Worm (Caenorhabditis elegans) whole organism, L2 larva: ENCODE results near the gene esyt-2.

Experiments
- C34F6.9 ChIP-seq: fragments of 150-350 bp; optimal IDR thresholded peaks from 2 replicates; lab custom pipeline; 2014; ENCODE audit warnings: missing biosample characterization, missing genetic modification characterization
- F13H6.1 ChIP-seq: sonication (generic microtip); optimal IDR thresholded peaks from 2 replicates; lab custom pipeline; 2016; ENCODE audit warnings: missing genetic modification characterization, missing compliant biosample characterization
- R02D3.7 ChIP-seq: fragments of 150-350 bp; optimal IDR thresholded peaks from 2 replicates; lab custom pipeline; 2014; ENCODE audit warnings: missing biosample characterization, missing genetic modification characterization
- Y55F3AM.14 ChIP-seq: fragments of 200-800 bp; sonication (Bioruptor generic); optimal IDR thresholded peaks from 2 replicates; lab custom pipeline; 2018; ENCODE audit warnings: mild to moderate bottlenecking, missing genetic modification characterization, missing compliant biosample characterization
- ZK546.5 ChIP-seq: sonication (generic microtip); optimal IDR thresholded peaks from 2 replicates; lab custom pipeline; 2017; ENCODE audit warnings: missing biosample characterization, missing genetic modification characterization
- alr-1 ChIP-seq: fragments of 150-350 bp; optimal IDR thresholded peaks from 2 replicates; lab custom pipeline; 2014; ENCODE audit warnings: missing biosample characterization, missing genetic modification characterization
- aly-2 ChIP-seq: fragments of 150-350 bp; optimal IDR thresholded peaks from 2 replicates; lab custom pipeline; 2014; ENCODE audit warnings: missing biosample characterization, missing genetic modification characterization
- ama-1 ChIP-seq: fragments of 150-350 bp; optimal IDR thresholded peaks from 2 replicates; lab custom pipeline; 2018; ENCODE audit warnings: inconsistent platforms
- blmp-1 ChIP-seq: sonication (generic microtip); optimal IDR thresholded peaks from 2 replicates; lab custom pipeline; 2017; ENCODE audit warnings: missing genetic modification characterization, mild to moderate bottlenecking, missing compliant biosample characterization, antibody characterized with exemption, moderate library complexity; ENCODE audit not compliant: insufficient read depth
- ceh-16 ChIP-seq: fragments of 150-350 bp; optimal IDR thresholded peaks from 2 replicates; lab custom pipeline; 2014; ENCODE audit warnings: missing biosample characterization, missing genetic modification characterization
- ceh-82 ChIP-seq: fragments of 150-350 bp; optimal IDR thresholded peaks from 2 replicates; lab custom pipeline; 2014; ENCODE audit warnings: missing biosample characterization, missing genetic modification characterization
- crh-2 ChIP-seq: sonication (generic microtip); optimal IDR thresholded peaks from 2 replicates; lab custom pipeline; 2017; ENCODE audit warnings: missing biosample characterization, missing genetic modification characterization
- dmd-4 ChIP-seq: sonication (generic microtip); optimal IDR thresholded peaks from 2 replicates; lab custom pipeline; 2017; ENCODE audit warnings: missing biosample characterization, missing genetic modification characterization
- egl-27 ChIP-seq: sonication (generic microtip); optimal IDR thresholded peaks from 3 replicates; lab custom pipeline; 2017; ENCODE audit warnings: missing biosample characterization, missing genetic modification reagents, missing genetic modification characterization
- elt-1 ChIP-seq: fragments of 150-350 bp; optimal IDR thresholded peaks from 2 replicates; lab custom pipeline; 2014; ENCODE audit warnings: missing biosample characterization, missing genetic modification characterization
- elt-3 ChIP-seq: sonication (generic microtip); optimal IDR thresholded peaks from 2 replicates; lab custom pipeline; 2017; ENCODE audit warnings: missing biosample characterization, missing genetic modification characterization
- fos-1 ChIP-seq: fragments of 150-350 bp; optimal IDR thresholded peaks from 2 replicates; lab custom pipeline; 2014; ENCODE audit warnings: missing biosample characterization, missing genetic modification characterization
- gmeb-1 ChIP-seq: fragments of 150-350 bp; optimal IDR thresholded peaks from 2 replicates; lab custom pipeline; 2014; ENCODE audit warnings: missing biosample characterization, missing genetic modification characterization
- lin-11 ChIP-seq: fragments of 150-350 bp; sonication (generic microtip); optimal IDR thresholded peaks from 2 replicates; lab custom pipeline; 2014; ENCODE audit warnings: missing biosample characterization, missing genetic modification characterization, inconsistent platforms, mixed read lengths
- lin-13 ChIP-seq: fragments of 150-350 bp; optimal IDR thresholded peaks from 2 replicates; lab custom pipeline; 2014; ENCODE audit warnings: missing biosample characterization, missing genetic modification reagents, missing genetic modification characterization
- lin-39 ChIP-seq: fragments of 150-350 bp; optimal IDR thresholded peaks from 2 replicates; lab custom pipeline; 2014; ENCODE audit warnings: missing biosample characterization, missing genetic modification reagents, missing genetic modification characterization
- lsy-2 ChIP-seq, 2 experiments: fragments of 150-350 bp in 1 of 2; sonication (generic microtip) in 1 of 2; optimal IDR thresholded peaks; 2 replicates each; lab custom pipeline; 2014 to 2017; ENCODE audit warnings: missing biosample characterization in 2 of 2, missing genetic modification characterization in 2 of 2
- mab-5 ChIP-seq: fragments of 150-350 bp; optimal IDR thresholded peaks from 2 replicates; lab custom pipeline; 2014; ENCODE audit warnings: missing biosample characterization, missing genetic modification characterization
- mbf-1 ChIP-seq: sonication (generic microtip); optimal IDR thresholded peaks from 2 replicates; lab custom pipeline; 2017; ENCODE audit warnings: missing biosample characterization, missing genetic modification characterization
- mdl-1 ChIP-seq, 2 experiments: fragments of 150-350 bp in 1 of 2; sonication (generic microtip) in 1 of 2; optimal IDR thresholded peaks; 2 replicates each; lab custom pipeline; 2017; ENCODE audit warnings: missing biosample characterization in 2 of 2, missing genetic modification characterization in 2 of 2
- nhr-10 ChIP-seq: sonication (generic microtip); optimal IDR thresholded peaks from 2 replicates; lab custom pipeline; 2017; ENCODE audit warnings: missing biosample characterization, missing genetic modification characterization
- nhr-11 ChIP-seq: fragments of 150-350 bp; optimal IDR thresholded peaks from 2 replicates; lab custom pipeline; 2014; ENCODE audit warnings: missing biosample characterization, missing genetic modification characterization
- nhr-12 ChIP-seq: fragments of 150-350 bp; optimal IDR thresholded peaks from 2 replicates; lab custom pipeline; 2014; ENCODE audit warnings: missing biosample characterization, missing genetic modification characterization
- nhr-129 ChIP-seq: fragments of 150-350 bp; optimal IDR thresholded peaks from 2 replicates; lab custom pipeline; 2014; ENCODE audit warnings: missing biosample characterization, missing genetic modification characterization
- nhr-21 ChIP-seq: fragments of 150-350 bp; optimal IDR thresholded peaks from 2 replicates; lab custom pipeline; 2014; ENCODE audit warnings: missing biosample characterization, missing genetic modification characterization
- nhr-23 ChIP-seq: fragments of 150-350 bp; optimal IDR thresholded peaks from 2 replicates; lab custom pipeline; 2014; ENCODE audit warnings: missing biosample characterization, missing genetic modification reagents, missing genetic modification characterization
- nhr-237 ChIP-seq: fragments of 150-350 bp; optimal IDR thresholded peaks from 2 replicates; lab custom pipeline; 2014; ENCODE audit warnings: missing biosample characterization, missing genetic modification characterization
- nhr-25 ChIP-seq: fragments of 150-350 bp; sonication (generic microtip); optimal IDR thresholded peaks from 3 replicates; lab custom pipeline; 2014; ENCODE audit warnings: missing biosample characterization, missing genetic modification characterization
- nhr-6 ChIP-seq: fragments of 150-350 bp; optimal IDR thresholded peaks from 2 replicates; lab custom pipeline; 2014; ENCODE audit warnings: missing biosample characterization, missing genetic modification characterization
- nhr-77 ChIP-seq: fragments of 150-350 bp; optimal IDR thresholded peaks from 2 replicates; lab custom pipeline; 2014; ENCODE audit warnings: missing biosample characterization, missing genetic modification characterization
- peb-1 ChIP-seq: fragments of 150-350 bp; optimal IDR thresholded peaks from 2 replicates; lab custom pipeline; 2014; ENCODE audit warnings: missing biosample characterization, missing genetic modification characterization
- sem-4 ChIP-seq: fragments of 150-350 bp; optimal IDR thresholded peaks from 2 replicates; lab custom pipeline; 2014; ENCODE audit warnings: missing biosample characterization, missing genetic modification reagents, missing genetic modification characterization
- skn-1 ChIP-seq: sonication (generic microtip); optimal IDR thresholded peaks from 2 replicates; lab custom pipeline; 2017; ENCODE audit warnings: missing biosample characterization, missing genetic modification characterization
- sma-3 ChIP-seq: sonication (generic microtip); optimal IDR thresholded peaks from 2 replicates; lab custom pipeline; 2016; ENCODE audit warnings: missing genetic modification reagents, missing genetic modification characterization, missing compliant biosample characterization
- sma-9 ChIP-seq, 2 experiments: fragments of 150-350 bp in 1 of 2; sonication (generic microtip) in 1 of 2; optimal IDR thresholded peaks; 2 replicates each; lab custom pipeline; 2014 to 2016; ENCODE audit warnings: missing genetic modification characterization in 2 of 2, mild to moderate bottlenecking in 1 of 2, missing biosample characterization in 1 of 2, missing compliant biosample characterization in 1 of 2, missing genetic modification reagents in 1 of 2, moderate library complexity in 1 of 2
- snpc-4 ChIP-seq: fragments of 150-350 bp; optimal IDR thresholded peaks from 2 replicates; lab custom pipeline; 2014; ENCODE audit warnings: missing biosample characterization, missing genetic modification characterization
- unc-39 ChIP-seq: fragments of 150-350 bp; optimal IDR thresholded peaks from 2 replicates; lab custom pipeline; 2014; ENCODE audit warnings: missing biosample characterization, missing genetic modification characterization
- unc-55 ChIP-seq: fragments of 150-350 bp; sonication (generic microtip); optimal IDR thresholded peaks from 3 replicates; lab custom pipeline; 2014; ENCODE audit warnings: missing biosample characterization, missing genetic modification reagents, missing genetic modification characterization
- unc-62 ChIP-seq: fragments of 150-350 bp; optimal IDR thresholded peaks from 2 replicates; lab custom pipeline; 2014; ENCODE audit warnings: missing biosample characterization, missing genetic modification reagents, missing genetic modification characterization
- zag-1 ChIP-seq: fragments of 150-350 bp; optimal IDR thresholded peaks from 2 replicates; lab custom pipeline; 2014; ENCODE audit warnings: missing biosample characterization, missing genetic modification characterization
- ztf-1 ChIP-seq: fragments of 200-800 bp; sonication (Bioruptor generic); conservative IDR thresholded peaks from 2 replicates; pipeline ENCODE4 v1.3.6; 2022; ENCODE audit warnings: missing genetic modification characterization, missing compliant biosample characterization
- ztf-11 ChIP-seq: sonication (generic microtip); optimal IDR thresholded peaks from 2 replicates; lab custom pipeline; 2017; ENCODE audit warnings: missing biosample characterization, missing genetic modification characterization
- ztf-4 ChIP-seq: fragments of 150-350 bp; optimal IDR thresholded peaks from 2 replicates; lab custom pipeline; 2014; ENCODE audit warnings: missing biosample characterization, missing genetic modification characterization

esyt-2 gene

DNA sequence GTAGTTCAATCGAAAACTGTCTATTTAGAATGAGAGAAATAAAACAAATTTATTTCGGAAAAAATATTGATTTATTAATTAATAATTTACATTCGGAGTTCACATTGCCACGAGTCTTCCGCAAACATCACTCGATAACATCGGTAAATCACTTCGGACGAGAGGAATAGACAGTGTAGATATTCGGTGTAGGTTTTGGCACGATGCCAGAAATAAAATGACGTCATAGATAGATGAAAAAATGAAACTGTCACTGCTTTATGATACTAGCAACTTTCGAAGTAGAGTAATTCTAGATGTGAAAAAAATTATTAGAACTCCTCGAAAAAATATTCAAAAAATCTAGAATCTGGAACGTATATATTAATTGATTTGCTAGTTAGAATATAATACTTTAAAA is 48.7 kb upstream of the esyt-2 start:
- TF ChIP-seq nhr-237 (tag; lab: Kevin White, UChicago) (no peak), lsy-2 (tag; optimal IDR thresholded peaks at IDR 0.05; lab: Kevin White, UChicago) (no peak), nhr-25 (no peak), sem-4 (tag; lab: Kevin White, UChicago) (no peak), sma-9 (GFP tag; optimal IDR thresholded peaks at IDR 0.05; lab: Kevin White, UChicago) (peak; percentile 3), sma-9 (tag; optimal IDR thresholded peaks at IDR 0.05; lab: Kevin White, UChicago) (no peak), fos-1 (tag; lab: Kevin White, UChicago) (no peak)

- no peak for TF ChIP-seq nhr-77 (tag; lab: Kevin White, UChicago)
- TF ChIP-seq skn-1 (tag; lab: Kevin White, UChicago) = no peak
- no peak for TF ChIP-seq Y55F3AM.14 (GFP tag; lab: Kevin White, UChicago)
- peak; percentile 85 to 90 for TF ChIP-seq mdl-1 (tag; optimal IDR thresholded peaks at IDR 0.05; lab: Kevin White, UChicago)
- TF ChIP-seq ceh-82 (tag; lab: Kevin White, UChicago) = no peak
- peak; percentile 2 for TF ChIP-seq R02D3.7 (tag; lab: Kevin White, UChicago)
- no peak for TF ChIP-seq ama-1
- peak; percentile 70 for TF ChIP-seq F13H6.1 (tag; lab: Kevin White, UChicago)
- TF ChIP-seq elt-3 (tag; lab: Kevin White, UChicago) = no peak
- peak; percentile 55 for TF ChIP-seq egl-27 (tag; lab: Kevin White, UChicago)
- no peak for TF ChIP-seq ztf-11 (tag; lab: Kevin White, UChicago)
- peak; percentile 57 for TF ChIP-seq nhr-129 (tag; lab: Kevin White, UChicago)
- no peak for TF ChIP-seq ZK546.5 (tag; lab: Kevin White, UChicago)
- TF ChIP-seq nhr-12 (tag; lab: Kevin White, UChicago) = no peak
- no peak for TF ChIP-seq nhr-21
- no peak for TF ChIP-seq ztf-4
- no peak for TF ChIP-seq nhr-10 (tag; lab: Kevin White, UChicago)
- no peak for TF ChIP-seq alr-1 (tag; lab: Kevin White, UChicago)
- peak; percentile 74 for TF ChIP-seq unc-55 (GFP tag; lab: Kevin White, UChicago)
- peak; percentile 87 for TF ChIP-seq C34F6.9
- peak; percentile 80 for TF ChIP-seq sem-4 (tag; lab: Kevin White, UChicago)
- TF ChIP-seq aly-2 (tag; lab: Kevin White, UChicago) = no peak
- peak; percentile 54 for TF ChIP-seq fos-1 (tag; lab: Kevin White, UChicago)
- no peak for TF ChIP-seq nhr-25
- no peak for TF ChIP-seq nhr-23
- no peak for TF ChIP-seq nhr-6
- TF ChIP-seq snpc-4 = peak; percentile 25
- TF ChIP-seq peb-1 (tag; lab: Kevin White, UChicago) = no peak
- TF ChIP-seq mbf-1 (tag; lab: Kevin White, UChicago) = no peak
- no peak for TF ChIP-seq nhr-11 (tag; lab: Kevin White, UChicago)
- TF ChIP-seq dmd-4 (tag; lab: Kevin White, UChicago) = no peak
- peak in 1 of 2 experiments; percentile 80 for TF ChIP-seq lsy-2 (tag; optimal IDR thresholded peaks at IDR 0.05; lab: Kevin White, UChicago)
- TF ChIP-seq crh-2 (tag; lab: Kevin White, UChicago) = peak; percentile 66
- TF ChIP-seq lin-11 (tag; lab: Kevin White, UChicago) = no peak
- TF ChIP-seq zag-1 = no peak
- TF ChIP-seq lin-39 (tag; lab: Kevin White, UChicago) = no peak
- no peak for TF ChIP-seq unc-39 (tag; lab: Kevin White, UChicago)
- TF ChIP-seq ztf-1 (GFP tag; lab: Robert Waterston, UW) = no peak
- TF ChIP-seq mab-5 (tag; lab: Kevin White, UChicago) = peak; percentile 61
- TF ChIP-seq nhr-237 (tag; lab: Kevin White, UChicago) = no peak
- TF ChIP-seq blmp-1 = no peak
- no peak for TF ChIP-seq ceh-16 (tag; lab: Kevin White, UChicago)
- peak; percentile 91 for TF ChIP-seq sma-9 (GFP tag; optimal IDR thresholded peaks at IDR 0.05; lab: Kevin White, UChicago)
- no peak for TF ChIP-seq sma-9 (tag; optimal IDR thresholded peaks at IDR 0.05; lab: Kevin White, UChicago)
- peak; percentile 49 for TF ChIP-seq lin-13 (GFP tag; lab: Kevin White, UChicago)
- TF ChIP-seq elt-1 = no peak
- peak; percentile 63 for TF ChIP-seq gmeb-1 (tag; lab: Kevin White, UChicago)
- peak; percentile 30 for TF ChIP-seq sma-3 (GFP tag; lab: Kevin White, UChicago)
- no peak for TF ChIP-seq unc-62 (GFP tag; lab: Kevin White, UChicago)
- TF ChIP-seq, all 48 proteins: peak for 17
Measured at ce11 chrIII:6278301-6278827, 47.6 kb upstream of the esyt-2 start, which contains the start of gene C18F10.7. C18F10.7 (minus strand) TSS chrIII:6278351.
